Worm (Caenorhabditis elegans) whole organism, mixed stage, embryonic: ENCODE data around the gene D2063.1.
A peak's percentile ranks its signal among the peaks of the same experiment; 100 is the strongest.

Source experiments
- M03D4.4 ChIP-seq: sonication (generic microtip); optimal IDR thresholded peaks from 2 replicates; lab custom pipeline; 2017; ENCODE audit warnings: mild to moderate bottlenecking, missing genetic modification characterization, missing compliant biosample characterization
- blmp-1 ChIP-seq: fragments of 150-350 bp; optimal IDR thresholded peaks from 2 replicates; lab custom pipeline; 2014; ENCODE audit warnings: missing biosample characterization, missing genetic modification characterization
- ceh-39 ChIP-seq: fragments of 150-350 bp; optimal IDR thresholded peaks from 2 replicates; lab custom pipeline; 2014; ENCODE audit warnings: missing biosample characterization, missing genetic modification characterization
- ceh-43 ChIP-seq: fragments of 200-800 bp; sonication (Bioruptor generic); optimal IDR thresholded peaks from 2 replicates; lab custom pipeline; 2018; ENCODE audit warnings: mild to moderate bottlenecking, missing genetic modification characterization, moderate library complexity, missing compliant biosample characterization
- ces-1 ChIP-seq: fragments of 150-350 bp; optimal IDR thresholded peaks from 2 replicates; lab custom pipeline; 2014; ENCODE audit warnings: missing biosample characterization, missing genetic modification reagents, missing genetic modification characterization
- cnd-1 ChIP-seq: fragments of 200-800 bp; sonication (Bioruptor generic); optimal IDR thresholded peaks from 2 replicates; lab custom pipeline; 2018; ENCODE audit warnings: mild to moderate bottlenecking, missing genetic modification characterization, missing compliant biosample characterization
- drap-1 ChIP-seq: fragments of 200-800 bp; sonication (Bioruptor generic); optimal IDR thresholded peaks from 3 replicates; lab custom pipeline; 2018; ENCODE audit warnings: mild to moderate bottlenecking, missing genetic modification characterization, missing compliant biosample characterization
- elt-1 ChIP-seq: sonication (generic microtip); optimal IDR thresholded peaks from 2 replicates; lab custom pipeline; 2017; ENCODE audit warnings: missing genetic modification characterization, mild to moderate bottlenecking, missing compliant biosample characterization, antibody characterized with exemption, moderate library complexity, borderline replicate concordance; ENCODE audit not compliant: insufficient read depth
- elt-3 ChIP-seq: fragments of 150-350 bp; optimal IDR thresholded peaks from 2 replicates; lab custom pipeline; 2014; ENCODE audit warnings: missing biosample characterization, missing genetic modification characterization
- flh-1 ChIP-seq: fragments of 200-800 bp; sonication (Bioruptor generic); optimal IDR thresholded peaks from 2 replicates; lab custom pipeline; 2018; ENCODE audit warnings: mild to moderate bottlenecking, missing genetic modification characterization, moderate library complexity, missing compliant biosample characterization
- hlh-1 ChIP-seq: fragments of 150-350 bp; optimal IDR thresholded peaks from 2 replicates; lab custom pipeline; 2014; ENCODE audit warnings: missing biosample characterization, missing genetic modification reagents, missing genetic modification characterization
- lin-13 ChIP-seq: fragments of 150-350 bp; optimal IDR thresholded peaks from 2 replicates; lab custom pipeline; 2014; ENCODE audit warnings: missing biosample characterization, missing genetic modification characterization
- lin-32 ChIP-seq: fragments of 200-800 bp; sonication (Bioruptor generic); optimal IDR thresholded peaks from 2 replicates; lab custom pipeline; 2018; ENCODE audit warnings: mild to moderate bottlenecking, missing genetic modification characterization, missing compliant biosample characterization
- lsy-2 ChIP-seq: fragments of 150-350 bp; optimal IDR thresholded peaks from 2 replicates; lab custom pipeline; 2014; ENCODE audit warnings: missing biosample characterization, missing genetic modification characterization
- mep-1 ChIP-seq: fragments of 150-350 bp; optimal IDR thresholded peaks from 2 replicates; lab custom pipeline; 2017; ENCODE audit warnings: missing biosample characterization, missing genetic modification reagents, missing genetic modification characterization, inconsistent platforms
- mls-2 ChIP-seq: sonication (generic microtip); optimal IDR thresholded peaks from 2 replicates; lab custom pipeline; 2016; ENCODE audit warnings: mild to moderate bottlenecking, missing genetic modification characterization, moderate library complexity, missing compliant biosample characterization
- nhr-12 ChIP-seq: fragments of 150-350 bp; optimal IDR thresholded peaks from 2 replicates; lab custom pipeline; 2014; ENCODE audit warnings: missing biosample characterization, missing genetic modification characterization
- nhr-237 ChIP-seq: fragments of 150-350 bp; optimal IDR thresholded peaks from 2 replicates; lab custom pipeline; 2014; ENCODE audit warnings: missing biosample characterization, missing genetic modification characterization
- nhr-28 ChIP-seq: fragments of 150-350 bp; optimal IDR thresholded peaks from 2 replicates; lab custom pipeline; 2014; ENCODE audit warnings: missing biosample characterization, missing genetic modification characterization
- nhr-76 ChIP-seq: sonication (generic microtip); optimal IDR thresholded peaks from 2 replicates; lab custom pipeline; 2017; ENCODE audit warnings: missing biosample characterization, missing genetic modification characterization
- pha-4 ChIP-seq: fragments of 150-350 bp; optimal IDR thresholded peaks from 2 replicates; lab custom pipeline; 2018; ENCODE audit warnings: missing biosample characterization, missing genetic modification reagents, missing genetic modification characterization
- sem-2 ChIP-seq: fragments of 200-800 bp; sonication (Bioruptor generic); optimal IDR thresholded peaks from 2 replicates; lab custom pipeline; 2018; ENCODE audit warnings: mild to moderate bottlenecking, missing genetic modification characterization, missing compliant biosample characterization
- snpc-4 ChIP-seq: fragments of 150-350 bp; optimal IDR thresholded peaks from 2 replicates; lab custom pipeline; 2014; ENCODE audit warnings: missing biosample characterization, missing genetic modification characterization
- sptf-1 ChIP-seq: sonication (generic microtip); optimal IDR thresholded peaks from 2 replicates; lab custom pipeline; 2017; ENCODE audit warnings: mild to moderate bottlenecking, missing genetic modification characterization, moderate library complexity, missing compliant biosample characterization
- tbx-8 ChIP-seq: fragments of 200-800 bp; sonication (Bioruptor generic); optimal IDR thresholded peaks from 2 replicates; lab custom pipeline; 2018; ENCODE audit warnings: mild to moderate bottlenecking, missing genetic modification characterization, moderate library complexity, missing compliant biosample characterization
- unc-120 ChIP-seq: sonication (generic microtip); optimal IDR thresholded peaks from 2 replicates; lab custom pipeline; 2017; ENCODE audit warnings: missing genetic modification characterization, missing compliant biosample characterization; ENCODE audit not compliant: poor library complexity, severe bottlenecking
- unc-39 ChIP-seq: fragments of 150-350 bp; optimal IDR thresholded peaks from 2 replicates; lab custom pipeline; 2014; ENCODE audit warnings: missing biosample characterization, missing genetic modification characterization
- unc-62 ChIP-seq: fragments of 150-350 bp; optimal IDR thresholded peaks from 2 replicates; lab custom pipeline; 2014; ENCODE audit warnings: missing biosample characterization, missing genetic modification reagents, missing genetic modification characterization
- zip-8 ChIP-seq: fragments of 150-350 bp; optimal IDR thresholded peaks from 2 replicates; lab custom pipeline; 2014; ENCODE audit warnings: missing biosample characterization, missing genetic modification characterization
- ztf-11 ChIP-seq: fragments of 150-350 bp; optimal IDR thresholded peaks from 2 replicates; lab custom pipeline; 2014; ENCODE audit warnings: missing biosample characterization, missing genetic modification characterization

Gene D2063.1

ce11 chrV:4345714-4346113, 18.8 kb downstream of the D2063.1 start, which contains the start of gene figl-1:
TSS of gene figl-1 (minus strand) at chrV:4345999.
- no peak for TF ChIP-seq unc-120 (tag; lab: Kevin White, UChicago)
- no peak for TF ChIP-seq pha-4 (tag; lab: Kevin White, UChicago)
- TF ChIP-seq snpc-4 (tag; lab: Kevin White, UChicago), result no peak
- TF ChIP-seq lin-13 (tag; lab: Kevin White, UChicago), result no peak
- TF ChIP-seq, all 35 proteins: peak for 0

ce11 chrV:4346325-4346724, 19.4 kb downstream of the D2063.1 start, which contains the start of gene hpo-18:
TSS of gene hpo-18 (minus strand) at chrV:4346425.
- TF ChIP-seq ztf-11, result no peak
- TF ChIP-seq lin-13 (tag; lab: Kevin White, UChicago), result no peak
- no peak for TF ChIP-seq sptf-1 (tag; lab: Kevin White, UChicago)
- TF ChIP-seq ceh-39, result no peak
- TF ChIP-seq M03D4.4 (tag; lab: Kevin White, UChicago), result no peak
- no peak for TF ChIP-seq nhr-12
- no peak for TF ChIP-seq ceh-43 (GFP tag; lab: Kevin White, UChicago)
- TF ChIP-seq lsy-2 (tag; lab: Kevin White, UChicago), result no peak
- no peak for TF ChIP-seq unc-62 (GFP tag; lab: Kevin White, UChicago)
- no peak for TF ChIP-seq snpc-4 (tag; lab: Kevin White, UChicago)
- TF ChIP-seq drap-1 (GFP tag; lab: Kevin White, UChicago), result no peak
- TF ChIP-seq hlh-1, result no peak

ce11 chrV:4346799-4347198, 19.9 kb downstream of the D2063.1 start, which contains the start of gene mcm-7:
TSS of gene mcm-7 (plus strand) at chrV:4347166.
- no peak for TF ChIP-seq sem-2 (GFP tag; lab: Kevin White, UChicago)
- peak; percentile 64 for TF ChIP-seq ceh-39
- TF ChIP-seq sptf-1 (tag; lab: Kevin White, UChicago), result no peak
- TF ChIP-seq ztf-11, result no peak
- no peak for TF ChIP-seq unc-120 (tag; lab: Kevin White, UChicago)
- TF ChIP-seq elt-1 (tag; lab: Kevin White, UChicago), result no peak
- peak; percentile 78 for TF ChIP-seq pha-4 (tag; lab: Kevin White, UChicago)
- TF ChIP-seq nhr-237, result peak; percentile 1
- peak; percentile 68 for TF ChIP-seq lin-13 (tag; lab: Kevin White, UChicago)
- TF ChIP-seq snpc-4 (tag; lab: Kevin White, UChicago), result no peak
- no peak for TF ChIP-seq unc-62 (GFP tag; lab: Kevin White, UChicago)
- no peak for TF ChIP-seq nhr-12
- TF ChIP-seq elt-3 (tag; lab: Kevin White, UChicago), result no peak
- no peak for TF ChIP-seq flh-1 (GFP tag; lab: Kevin White, UChicago)
- peak; percentile 50 for TF ChIP-seq cnd-1 (tag; lab: Kevin White, UChicago)
- TF ChIP-seq mls-2 (tag; lab: Kevin White, UChicago), result no peak
- peak; percentile 40 for TF ChIP-seq mep-1 (tag; lab: Kevin White, UChicago)
- TF ChIP-seq lsy-2 (tag; lab: Kevin White, UChicago), result peak; percentile 74
- TF ChIP-seq nhr-28, result no peak
- no peak for TF ChIP-seq nhr-76 (tag; lab: Kevin White, UChicago)
- TF ChIP-seq tbx-8 (GFP tag; lab: Kevin White, UChicago), result no peak
- no peak for TF ChIP-seq lin-32 (GFP tag; lab: Kevin White, UChicago)
- TF ChIP-seq hlh-1, result peak; percentile 59
- no peak for TF ChIP-seq unc-39 (tag; lab: Kevin White, UChicago)
- no peak for TF ChIP-seq blmp-1 (tag; lab: Kevin White, UChicago)
- no peak for TF ChIP-seq zip-8 (tag; lab: Kevin White, UChicago)

ce11 chrV:4356047-4356612, 29.2 kb downstream of the D2063.1 start:
- TF ChIP-seq pha-4 (tag; lab: Kevin White, UChicago) (no peak), ces-1 (peak; percentile 94)

ce11 chrV:4357369-4357768, 30.4 kb downstream of the D2063.1 start:
- TF ChIP-seq sptf-1 (tag; lab: Kevin White, UChicago) (no peak), hlh-1 (no peak), unc-39 (tag; lab: Kevin White, UChicago) (no peak), unc-62 (GFP tag; lab: Kevin White, UChicago) (peak; percentile 35), ces-1 (peak; percentile 100)
- TF ChIP-seq, all 35 proteins: peak for 2
